Worm (Caenorhabditis elegans) whole organism, L3 larva: ENCODE measurements around the gene gln-6.

Experiments
- ZK546.5 ChIP-seq: sonication (generic microtip); optimal IDR thresholded peaks from 2 replicates; lab custom pipeline; 2017; ENCODE audit warnings: missing biosample characterization, missing genetic modification characterization
- ceh-16 ChIP-seq: sonication (generic microtip); optimal IDR thresholded peaks from 2 replicates; lab custom pipeline; 2017; ENCODE audit warnings: missing biosample characterization, missing genetic modification characterization
- ceh-28 ChIP-seq: fragments of 150-350 bp; optimal IDR thresholded peaks from 2 replicates; lab custom pipeline; 2014; ENCODE audit warnings: missing biosample characterization, missing genetic modification reagents, missing genetic modification characterization
- ceh-82 ChIP-seq: fragments of 150-350 bp; optimal IDR thresholded peaks from 2 replicates; lab custom pipeline; 2014; ENCODE audit warnings: missing biosample characterization, missing genetic modification characterization
- daf-12 ChIP-seq: fragments of 150-350 bp; optimal IDR thresholded peaks from 2 replicates; lab custom pipeline; 2014; ENCODE audit warnings: missing biosample characterization, missing genetic modification reagents, missing genetic modification characterization
- egl-27 ChIP-seq: sonication (generic microtip); optimal IDR thresholded peaks from 4 replicates; lab custom pipeline; 2017; ENCODE audit warnings: missing biosample characterization, missing genetic modification reagents, missing genetic modification characterization
- egl-5 ChIP-seq: fragments of 150-350 bp; optimal IDR thresholded peaks from 2 replicates; lab custom pipeline; 2017; ENCODE audit warnings: missing biosample characterization, missing genetic modification reagents, missing genetic modification characterization, inconsistent platforms
- elt-1 ChIP-seq: fragments of 150-350 bp; optimal IDR thresholded peaks from 2 replicates; lab custom pipeline; 2014; ENCODE audit warnings: missing biosample characterization, missing genetic modification characterization
- elt-2 ChIP-seq: sonication (generic microtip); optimal IDR thresholded peaks from 2 replicates; lab custom pipeline; 2016; ENCODE audit warnings: missing genetic modification reagents, mild to moderate bottlenecking, missing genetic modification characterization, missing compliant biosample characterization
- eor-1 ChIP-seq, 2 experiments: fragments of 150-350 bp; optimal IDR thresholded peaks; 2 replicates each; lab custom pipeline; 2014 to 2018; ENCODE audit warnings: missing biosample characterization in 2 of 2, missing genetic modification characterization in 2 of 2
- fkh-10 ChIP-seq: sonication (generic microtip); optimal IDR thresholded peaks from 2 replicates; lab custom pipeline; 2017; ENCODE audit warnings: missing biosample characterization, missing genetic modification reagents, missing genetic modification characterization
- fkh-2 ChIP-seq: fragments of 150-350 bp; optimal IDR thresholded peaks from 2 replicates; lab custom pipeline; 2014; ENCODE audit warnings: missing biosample characterization, missing genetic modification reagents, missing genetic modification characterization
- fos-1 ChIP-seq: fragments of 150-350 bp; optimal IDR thresholded peaks from 2 replicates; lab custom pipeline; 2014; ENCODE audit warnings: missing biosample characterization, missing genetic modification characterization
- hmg-11 ChIP-seq: sonication (generic microtip); optimal IDR thresholded peaks from 2 replicates; lab custom pipeline; 2016; ENCODE audit warnings: missing genetic modification characterization, missing compliant biosample characterization
- jun-1 ChIP-seq: fragments of 150-350 bp; optimal IDR thresholded peaks from 2 replicates; lab custom pipeline; 2014; ENCODE audit warnings: missing biosample characterization, missing genetic modification reagents, missing genetic modification characterization
- lin-15B ChIP-seq: fragments of 150-350 bp; optimal IDR thresholded peaks from 2 replicates; lab custom pipeline; 2014; ENCODE audit warnings: missing biosample characterization, missing genetic modification characterization
- lin-39 ChIP-seq: fragments of 150-350 bp; optimal IDR thresholded peaks from 2 replicates; lab custom pipeline; 2018; ENCODE audit warnings: missing biosample characterization, missing genetic modification reagents, missing genetic modification characterization
- lsy-12 ChIP-seq: sonication (generic microtip); optimal IDR thresholded peaks from 2 replicates; lab custom pipeline; 2016; ENCODE audit warnings: mild to moderate bottlenecking, missing genetic modification characterization, missing compliant biosample characterization
- mdl-1 ChIP-seq: fragments of 150-350 bp; optimal IDR thresholded peaks from 2 replicates; lab custom pipeline; 2014; ENCODE audit warnings: missing biosample characterization, missing genetic modification characterization
- mml-1 ChIP-seq: fragments of 150-350 bp; sonication (generic microtip); optimal IDR thresholded peaks from 3 replicates; lab custom pipeline; 2014; ENCODE audit warnings: missing biosample characterization, missing genetic modification characterization
- nfya-1 ChIP-seq: sonication (generic microtip); optimal IDR thresholded peaks from 2 replicates; lab custom pipeline; 2017; ENCODE audit warnings: missing genetic modification characterization, mild to moderate bottlenecking, missing compliant biosample characterization, antibody characterized with exemption, moderate library complexity; ENCODE audit not compliant: insufficient read depth
- nhr-11 ChIP-seq: fragments of 150-350 bp; optimal IDR thresholded peaks from 2 replicates; lab custom pipeline; 2014; ENCODE audit warnings: missing biosample characterization, missing genetic modification characterization
- nhr-12 ChIP-seq: fragments of 150-350 bp; optimal IDR thresholded peaks from 2 replicates; lab custom pipeline; 2014; ENCODE audit warnings: missing biosample characterization, missing genetic modification characterization
- nhr-23 ChIP-seq: fragments of 150-350 bp; optimal IDR thresholded peaks from 2 replicates; lab custom pipeline; 2014; ENCODE audit warnings: missing biosample characterization, missing genetic modification reagents, missing genetic modification characterization
- nhr-28 ChIP-seq: fragments of 150-350 bp; optimal IDR thresholded peaks from 2 replicates; lab custom pipeline; 2014; ENCODE audit warnings: missing biosample characterization, missing genetic modification characterization
- nhr-43 ChIP-seq: sonication (generic microtip); optimal IDR thresholded peaks from 2 replicates; lab custom pipeline; 2016; ENCODE audit warnings: mild to moderate bottlenecking, missing genetic modification characterization, missing compliant biosample characterization; ENCODE audit not compliant: poor library complexity, severe bottlenecking
- nhr-67 ChIP-seq: fragments of 150-350 bp; optimal IDR thresholded peaks from 2 replicates; lab custom pipeline; 2014; ENCODE audit warnings: missing biosample characterization, missing genetic modification characterization
- pha-4 ChIP-seq: fragments of 150-350 bp; optimal IDR thresholded peaks from 2 replicates; lab custom pipeline; 2014; ENCODE audit warnings: missing biosample characterization, missing genetic modification reagents, missing genetic modification characterization
- pqm-1 ChIP-seq: fragments of 150-350 bp; optimal IDR thresholded peaks from 2 replicates; lab custom pipeline; 2017; ENCODE audit warnings: missing biosample characterization, missing genetic modification characterization, inconsistent platforms
- sea-2 ChIP-seq: fragments of 150-350 bp; sonication (generic microtip); optimal IDR thresholded peaks from 4 replicates; lab custom pipeline; 2014; ENCODE audit warnings: missing biosample characterization, missing genetic modification reagents, missing genetic modification characterization
- skn-1 ChIP-seq: fragments of 150-350 bp; optimal IDR thresholded peaks from 2 replicates; lab custom pipeline; 2014; ENCODE audit warnings: missing biosample characterization, missing genetic modification characterization
- snpc-4 ChIP-seq: fragments of 150-350 bp; optimal IDR thresholded peaks from 2 replicates; lab custom pipeline; 2014; ENCODE audit warnings: missing biosample characterization, missing genetic modification characterization
- tbx-2 ChIP-seq: sonication (generic microtip); optimal IDR thresholded peaks from 2 replicates; lab custom pipeline; 2016; ENCODE audit warnings: mild to moderate bottlenecking, missing genetic modification characterization, missing compliant biosample characterization
- unc-39 ChIP-seq: sonication (generic microtip); optimal IDR thresholded peaks from 4 replicates; lab custom pipeline; 2017; ENCODE audit warnings: missing biosample characterization, missing genetic modification characterization
- ztf-11 ChIP-seq: fragments of 150-350 bp; optimal IDR thresholded peaks from 2 replicates; lab custom pipeline; 2014; ENCODE audit warnings: missing biosample characterization, missing genetic modification characterization
- ztf-4 ChIP-seq: fragments of 150-350 bp; optimal IDR thresholded peaks from 2 replicates; lab custom pipeline; 2014; ENCODE audit warnings: missing biosample characterization, missing genetic modification characterization

The gln-6 gene

DNA sequence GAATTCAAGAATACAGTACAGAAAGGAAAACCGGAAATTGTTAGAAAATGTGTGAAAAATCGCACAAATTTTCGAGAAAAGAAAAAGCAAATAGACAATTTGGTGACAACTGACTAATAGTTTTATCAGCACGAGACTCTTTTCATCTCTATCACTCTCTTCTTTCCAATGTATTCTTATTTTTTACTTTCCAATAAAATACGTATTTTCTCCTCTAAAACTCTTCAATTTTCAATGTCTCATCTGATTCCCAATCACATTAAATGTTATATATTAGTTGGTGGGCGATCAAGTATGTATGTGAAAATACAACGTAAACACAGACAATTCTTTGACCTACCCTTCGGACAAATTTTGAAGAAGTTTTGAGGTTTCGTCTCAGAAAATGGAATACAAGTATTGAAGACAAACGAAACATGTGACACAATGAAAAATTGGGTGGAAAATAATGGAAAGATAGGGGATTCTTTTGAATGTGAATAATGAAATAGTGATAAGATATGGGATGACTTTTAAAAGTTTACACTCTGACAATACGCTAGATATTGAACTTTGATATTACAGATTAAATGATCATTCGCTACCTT, 3.4 kb downstream of the gln-6 start, which contains the start of gene cka-1:
cka-1 (minus strand) TSS at position 418 of the 587 bp plus-strand sequence.
- TF ChIP-seq mml-1 (tag; lab: Kevin White, UChicago) (no peak), ceh-16 (tag; lab: Kevin White, UChicago) (no peak), sea-2 (GFP tag; lab: Kevin White, UChicago) (no peak), nfya-1 (tag; lab: Kevin White, UChicago) (peak; percentile 13), elt-2 (tag; lab: Kevin White, UChicago) (peak; percentile 65), pqm-1 (tag; lab: Kevin White, UChicago) (peak; percentile 56)

DNA sequence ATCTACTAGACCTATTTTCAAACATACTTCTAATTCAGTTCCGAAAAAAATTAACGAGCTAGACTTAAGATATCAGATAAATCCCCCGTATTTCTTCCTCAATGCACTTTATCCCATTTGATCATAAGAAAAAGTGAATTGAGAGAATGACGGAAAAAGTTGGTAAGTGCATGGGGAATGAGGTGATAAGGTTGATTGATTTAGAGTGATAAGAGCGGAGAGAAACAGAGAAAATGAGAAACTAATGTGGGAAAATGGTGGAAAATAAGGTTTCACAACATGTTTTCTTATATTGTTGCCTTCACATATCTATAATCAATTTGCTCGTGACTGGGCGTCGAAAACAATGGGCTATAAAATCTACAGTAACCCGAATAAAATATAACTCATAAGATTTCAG, 5.0 kb downstream of the gln-6 start:
- TF ChIP-seq nfya-1 (tag; lab: Kevin White, UChicago): peak; percentile 35
- no peak for TF ChIP-seq fos-1 (tag; lab: Kevin White, UChicago)
- no peak for TF ChIP-seq fkh-10 (GFP tag; lab: Kevin White, UChicago)
- no peak for TF ChIP-seq pha-4 (tag; lab: Kevin White, UChicago)
- no peak for TF ChIP-seq nhr-11 (tag; lab: Kevin White, UChicago)
- TF ChIP-seq fkh-2 (tag; lab: Kevin White, UChicago): no peak
- peak; percentile 64 for TF ChIP-seq pqm-1 (tag; lab: Kevin White, UChicago)
- peak; percentile 4 for TF ChIP-seq ceh-28
- TF ChIP-seq tbx-2: no peak
- TF ChIP-seq jun-1 (tag; lab: Kevin White, UChicago): no peak
- no peak for TF ChIP-seq lin-15B (tag; lab: Kevin White, UChicago)
- no peak for TF ChIP-seq eor-1 (tag; optimal IDR thresholded peaks at IDR 0.05; lab: Kevin White, UChicago)
- no peak for TF ChIP-seq nhr-12 (tag; lab: Kevin White, UChicago)
- TF ChIP-seq nhr-23 (tag; lab: Kevin White, UChicago): no peak
- no peak for TF ChIP-seq ZK546.5 (tag; lab: Kevin White, UChicago)
- no peak for TF ChIP-seq mdl-1 (tag; lab: Kevin White, UChicago)
- peak; percentile 75 for TF ChIP-seq elt-2 (tag; lab: Kevin White, UChicago)
- no peak for TF ChIP-seq unc-39 (tag; lab: Kevin White, UChicago)
- no peak for TF ChIP-seq ceh-82 (tag; lab: Kevin White, UChicago)
- no peak for TF ChIP-seq egl-5 (tag; lab: Kevin White, UChicago)
- TF ChIP-seq lin-39: no peak
- TF ChIP-seq ztf-4: no peak
- TF ChIP-seq daf-12: no peak
- TF ChIP-seq nhr-43 (tag; lab: Kevin White, UChicago): no peak
- TF ChIP-seq nhr-67 (tag; lab: Kevin White, UChicago): no peak
- TF ChIP-seq hmg-11 (tag; lab: Kevin White, UChicago): no peak
- no peak for TF ChIP-seq skn-1

DNA sequence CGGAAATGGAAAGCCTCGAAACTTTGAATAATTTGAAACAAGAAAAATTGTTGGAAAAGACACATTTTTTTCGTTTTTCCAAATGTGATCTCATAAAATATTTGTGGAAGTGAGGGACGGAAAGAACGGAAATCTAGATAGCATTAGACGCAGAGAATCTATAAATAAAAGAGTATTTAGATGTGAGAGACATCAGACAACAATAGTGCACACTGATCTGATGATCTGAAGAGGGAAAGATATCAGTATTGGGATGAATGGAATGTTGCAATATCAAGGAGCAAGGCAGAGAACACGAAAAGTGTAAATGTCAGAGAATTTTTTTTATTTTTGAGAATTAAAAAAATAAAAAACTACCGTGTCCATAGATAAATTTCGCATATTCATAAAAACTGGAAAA, 5.8 kb downstream of the gln-6 start:
- TF ChIP-seq snpc-4 (tag; lab: Kevin White, UChicago) (no peak), ztf-4 (no peak), elt-2 (tag; lab: Kevin White, UChicago) (peak; percentile 3), pqm-1 (tag; lab: Kevin White, UChicago) (peak; percentile 16), ceh-82 (tag; lab: Kevin White, UChicago) (no peak), unc-39 (tag; lab: Kevin White, UChicago) (no peak)

DNA sequence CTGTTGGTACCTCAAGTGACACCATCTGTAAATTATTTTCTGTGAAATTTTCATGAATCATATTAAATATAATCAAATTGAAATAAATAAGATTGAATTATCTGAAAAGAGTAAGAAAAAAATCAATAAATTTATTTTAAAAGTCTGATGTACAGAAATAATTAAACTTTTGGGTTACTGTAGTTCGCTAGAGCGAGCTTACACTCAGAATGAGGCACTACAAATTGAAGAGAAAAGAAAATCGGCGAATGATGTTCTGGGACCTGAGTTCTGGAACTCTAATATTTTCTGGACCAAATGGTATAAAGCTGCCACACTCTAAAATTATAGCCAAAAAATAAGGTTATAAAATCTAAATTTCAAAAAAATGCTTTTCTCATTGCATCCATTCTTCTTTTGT, 6.8 kb downstream of the gln-6 start:
- TF ChIP-seq eor-1 (tag; optimal IDR thresholded peaks at IDR 0.05; lab: Kevin White, UChicago): no peak
- no peak for TF ChIP-seq nhr-12 (tag; lab: Kevin White, UChicago)
- no peak for TF ChIP-seq lsy-12 (tag; lab: Kevin White, UChicago)
- no peak for TF ChIP-seq nhr-28 (tag; lab: Kevin White, UChicago)
- no peak for TF ChIP-seq hmg-11 (tag; lab: Kevin White, UChicago)
- TF ChIP-seq mdl-1 (tag; lab: Kevin White, UChicago): no peak
- TF ChIP-seq pha-4 (tag; lab: Kevin White, UChicago): no peak
- no peak for TF ChIP-seq jun-1 (tag; lab: Kevin White, UChicago)
- no peak for TF ChIP-seq ztf-11
- TF ChIP-seq egl-27 (tag; lab: Kevin White, UChicago): no peak
- no peak for TF ChIP-seq skn-1
- no peak for TF ChIP-seq elt-2 (tag; lab: Kevin White, UChicago)
- TF ChIP-seq ztf-4: no peak
- TF ChIP-seq snpc-4 (tag; lab: Kevin White, UChicago): no peak
- TF ChIP-seq elt-1 (tag; lab: Kevin White, UChicago): no peak
